Fruit fly (Drosophila melanogaster): ENCODE measurements around the gene nmd.
A peak's percentile ranks its signal among the peaks of the same experiment; 100 is the strongest.

Gene nmd

dm6 chr2L:10342471-10342870, 38.7 kb upstream of the nmd start, which contains the start of gene Sps2 (continued):
- no peak for TF ChIP-seq Dfd (GFP tag; optimal IDR thresholded peaks at IDR 0.05)
- TF ChIP-seq pzg (GFP tag; optimal IDR thresholded peaks at IDR 0.05) = peak; percentile 54
- peak; percentile 82 for TF ChIP-seq Scr (GFP tag; IDR thresholded peaks at IDR 0.05; ENCODE audit: partially characterized antibody)
- no peak for TF ChIP-seq CG12299 (tag; optimal IDR thresholded peaks at IDR 0.05)
- peak; percentile 42 for TF ChIP-seq phol (tag; optimal IDR thresholded peaks at IDR 0.05)
- TF ChIP-seq CG1603 (tag; optimal IDR thresholded peaks at IDR 0.05) = peak; percentile 35
- peak; percentile 24 for TF ChIP-seq CG10979 (tag; optimal IDR thresholded peaks at IDR 0.05)
- TF ChIP-seq CG30403 (GFP tag; optimal IDR thresholded peaks at IDR 0.05) = no peak
- no peak for TF ChIP-seq esg (GFP tag; conservative IDR thresholded peaks at IDR 0.05)
- no peak for TF ChIP-seq CG6654 (GFP tag; optimal IDR thresholded peaks at IDR 0.05)
- TF ChIP-seq CG10462 (GFP tag; optimal IDR thresholded peaks at IDR 0.05) = no peak
- peak; percentile 53; the same call in 1 of the 3 replicates for TF ChIP-seq HLH4C (GFP tag; IDR thresholded peaks at IDR 0.05; ENCODE audit: partially characterized antibody)
- TF ChIP-seq sens (GFP tag) = no peak
- no peak for TF ChIP-seq pita (GFP tag; optimal IDR thresholded peaks at IDR 0.05)
- TF ChIP-seq CG17361 (GFP tag; IDR thresholded peaks at IDR 0.05) = 0 out of 3 replicates have a peak, but pooled peaks have one; percentile 15
- no peak for TF ChIP-seq CG8944 (GFP tag; optimal IDR thresholded peaks at IDR 0.05)
- no peak for TF ChIP-seq CG6813 (GFP tag; optimal IDR thresholded peaks at IDR 0.05)
- peak in 1 of 2 experiments; percentile 6 for TF ChIP-seq dpn (GFP tag; optimal IDR thresholded peaks at IDR 0.05)
- no peak for TF ChIP-seq CG6272 (GFP tag; IDR thresholded peaks at IDR 0.05)
- no peak for TF ChIP-seq Hr39 (optimal IDR thresholded peaks at IDR 0.05)
- peak; percentile 37; the same call in 1 of the 2 replicates for TF ChIP-seq CG32532 (GFP tag; IDR thresholded peaks at IDR 0.05)
- TF ChIP-seq Six4 (GFP tag; optimal IDR thresholded peaks at IDR 0.05) = no peak
- no peak for TF ChIP-seq Atf6 (GFP tag; IDR thresholded peaks at IDR 0.05)
- peak; percentile 48 for TF ChIP-seq CG8290 (GFP tag; optimal IDR thresholded peaks at IDR 0.05)
- peak in 1 of 2 experiments; percentile 53 for TF ChIP-seq CG8290 (tag; optimal IDR thresholded peaks at IDR 0.05)
- peak in 1 of 2 experiments; percentile 27 for TF ChIP-seq Pdp1 (GFP tag; optimal IDR thresholded peaks at IDR 0.05)
- peak; percentile 27; the same call in 1 of the 2 replicates for TF ChIP-seq GATAe (GFP tag; conservative IDR thresholded peaks at IDR 0.05)
- peak; percentile 17; the same call in 1 of the 2 replicates for TF ChIP-seq ssp (GFP tag; IDR thresholded peaks at IDR 0.05)
- TF ChIP-seq knrl (GFP tag; IDR thresholded peaks at IDR 0.05; ENCODE audit: partially characterized antibody) = peak; percentile 75; the same call in 2 of the 3 replicates
- no peak for TF ChIP-seq CG18262 (tag; optimal IDR thresholded peaks at IDR 0.05)
- TF ChIP-seq BEAF-32 (GFP tag; optimal IDR thresholded peaks at IDR 0.05) = peak; percentile 78
- TF ChIP-seq CG10431 (GFP tag; optimal IDR thresholded peaks at IDR 0.05) = no peak
- TF ChIP-seq Mes4 (GFP tag; optimal IDR thresholded peaks at IDR 0.05) = no peak
- no peak; the same call in 2 of the 3 replicates for TF ChIP-seq zen2 (GFP tag; IDR thresholded peaks at IDR 0.05; ENCODE audit: partially characterized antibody)
- TF ChIP-seq C15 (GFP tag; IDR thresholded peaks at IDR 0.05) = no peak
- TF ChIP-seq hbn (GFP tag; IDR thresholded peaks at IDR 0.05; ENCODE audit: partially characterized antibody) = peak; percentile 68; the same call in 1 of the 2 replicates
- peak; percentile 40; the same call in 1 of the 3 replicates for TF ChIP-seq CG14860 (GFP tag; IDR thresholded peaks at IDR 0.05; ENCODE audit: partially characterized antibody)
- peak; percentile 52; the same call in 1 of the 3 replicates for TF ChIP-seq CG7963 (GFP tag; IDR thresholded peaks at IDR 0.05; ENCODE audit: partially characterized antibody)
- TF ChIP-seq zfh1 (GFP tag; IDR thresholded peaks at IDR 0.05) = 0 out of 3 replicates have a peak, but pooled peaks have one; percentile 13
- TF ChIP-seq prd (optimal IDR thresholded peaks at IDR 0.05) = no peak
- no peak for TF ChIP-seq prd (GFP tag; IDR thresholded peaks at IDR 0.05)
- peak; percentile 27; the same call in 1 of the 2 replicates for TF ChIP-seq CG17328 (GFP tag; IDR thresholded peaks at IDR 0.05)
- TF ChIP-seq Sry-δ (GFP tag; optimal IDR thresholded peaks at IDR 0.05) = peak; percentile 84
- TF ChIP-seq vvl (GFP tag; IDR thresholded peaks at IDR 0.05) = peak; percentile 35
- peak; percentile 12 for TF ChIP-seq gfzf (GFP tag; optimal IDR thresholded peaks at IDR 0.05)
- TF ChIP-seq D19A (tag; optimal IDR thresholded peaks at IDR 0.05) = peak; percentile 16
- TF ChIP-seq caup (GFP tag; optimal IDR thresholded peaks at IDR 0.05; ENCODE audit: severe bottlenecking) = no peak
- 0 out of 2 replicates have a peak, but pooled peaks have one; percentile 30 for TF ChIP-seq sob (GFP tag; IDR thresholded peaks at IDR 0.05)
- TF ChIP-seq gsb-n (tag; optimal IDR thresholded peaks at IDR 0.05) = no peak
- TF ChIP-seq maf-S (GFP tag; optimal IDR thresholded peaks at IDR 0.05) = no peak
